Worm (Caenorhabditis elegans): ENCODE data around the gene K07H8.2.

- no peak for TF ChIP-seq nhr-12 (tag; optimal IDR thresholded peaks at IDR 0.05)
- TF ChIP-seq ama-1 (optimal IDR thresholded peaks at IDR 0.05), result no peak
- no peak for TF ChIP-seq nhr-10 (tag; optimal IDR thresholded peaks at IDR 0.05)
These were observed 38.5 kb upstream of the K07H8.2 start for ce11 chrIV:8252856-8253255.
